Fruit fly (Drosophila melanogaster) whole organism, embryonic: ENCODE measurements around the gene Nlg4.

Experiments used
- Atf-2 ChIP-seq: fragments of 200-800 bp; sonication (Bioruptor generic); optimal IDR thresholded peaks from 2 replicates; lab custom pipeline; 2016; ENCODE audit warnings: missing biosample characterization, missing genetic modification characterization
- CG11456 ChIP-seq: fragments of 200-800 bp; sonication (Bioruptor generic); IDR thresholded peaks from 3 replicates; pipeline ENCODE4 v1.3.6; 2022; ENCODE audit warnings: missing biosample characterization, missing genetic modification characterization
- CG13287 ChIP-seq: fragments of 200-800 bp; sonication (Bioruptor generic); IDR thresholded peaks from 2 replicates; pipeline ENCODE4 v1.3.6; 2022; ENCODE audit warnings: missing biosample characterization, missing genetic modification characterization; ENCODE audit not compliant: partially characterized antibody
- CG13894 ChIP-seq: fragments of 200-800 bp; sonication (Bioruptor generic); optimal IDR thresholded peaks from 3 replicates; lab custom pipeline; 2018; ENCODE audit warnings: missing biosample characterization, mild to moderate bottlenecking, missing genetic modification characterization, moderate library complexity
- CG15269 ChIP-seq: fragments of 200-800 bp; sonication (Bioruptor generic); optimal IDR thresholded peaks from 2 replicates; lab custom pipeline; 2018; ENCODE audit warnings: missing biosample characterization, mild to moderate bottlenecking, missing genetic modification characterization, moderate library complexity
- CG17612 ChIP-seq: fragments of 200-800 bp; sonication (Bioruptor generic); IDR thresholded peaks from 2 replicates; pipeline ENCODE4 v1.3.6; 2022; ENCODE audit warnings: missing biosample characterization, missing genetic modification characterization
- CG18599 ChIP-seq: fragments of 200-800 bp; sonication (Bioruptor generic); optimal IDR thresholded peaks from 3 replicates; lab custom pipeline; 2017; ENCODE audit warnings: missing biosample characterization, missing genetic modification characterization, mild to moderate bottlenecking, moderate library complexity, missing genetic modification reagents
- CG2199 ChIP-seq: fragments of 200-800 bp; sonication (Bioruptor generic); IDR thresholded peaks from 3 replicates; pipeline ENCODE4 v1.3.6; 2022; ENCODE audit warnings: missing biosample characterization, missing genetic modification characterization
- CG30403 ChIP-seq: fragments of 200-800 bp; sonication (Bioruptor generic); optimal IDR thresholded peaks from 3 replicates; lab custom pipeline; 2016; ENCODE audit warnings: missing biosample characterization, missing genetic modification characterization
- CG3163 ChIP-seq: fragments of 200-800 bp; sonication (Bioruptor generic); optimal IDR thresholded peaks from 3 replicates; lab custom pipeline; 2016; ENCODE audit warnings: missing biosample characterization, missing genetic modification characterization
- CG32767 ChIP-seq: fragments of 200-800 bp; sonication (Bioruptor generic); IDR thresholded peaks from 2 replicates; pipeline ENCODE4 v1.3.6; 2022; ENCODE audit warnings: missing biosample characterization, missing genetic modification characterization
- CG7745 ChIP-seq: fragments of 200-800 bp; sonication (Bioruptor generic); optimal IDR thresholded peaks from 2 replicates; lab custom pipeline; 2018; ENCODE audit warnings: missing biosample characterization, mild to moderate bottlenecking, missing genetic modification characterization, moderate library complexity
- CG7786 ChIP-seq: fragments of 200-800 bp; sonication (Bioruptor generic); optimal IDR thresholded peaks from 2 replicates; lab custom pipeline; 2016; ENCODE audit warnings: missing biosample characterization, missing genetic modification characterization
- CG8290 ChIP-seq, 3 experiments: fragments of 200-800 bp; sonication (Bioruptor generic); optimal IDR thresholded peaks; 2 replicates each; lab custom pipeline; 2016 to 2019; ENCODE audit warnings: missing biosample characterization in 3 of 3, missing genetic modification characterization in 3 of 3, mild to moderate bottlenecking in 2 of 3, moderate library complexity in 1 of 3
- CG8944 ChIP-seq: fragments of 200-800 bp; sonication (Bioruptor generic); optimal IDR thresholded peaks from 3 replicates; lab custom pipeline; 2016; ENCODE audit warnings: missing biosample characterization, missing genetic modification characterization
- CHES-1-like ChIP-seq: fragments of 200-800 bp; sonication (Bioruptor generic); optimal IDR thresholded peaks from 2 replicates; lab custom pipeline; 2016; ENCODE audit warnings: missing biosample characterization, missing genetic modification characterization
- Chrac-16 ChIP-seq: fragments of 200-800 bp; sonication (Bioruptor generic); optimal IDR thresholded peaks from 3 replicates; lab custom pipeline; 2016; ENCODE audit warnings: missing biosample characterization, missing genetic modification characterization
- CkIIα-i1 ChIP-seq: fragments of 200-800 bp; sonication (Bioruptor generic); IDR thresholded peaks from 2 replicates; pipeline ENCODE4 v1.3.6; 2022; ENCODE audit warnings: missing biosample characterization, missing genetic modification characterization
- Eip74EF ChIP-seq, 2 experiments: fragments of 200-800 bp in 1 of 2; fragments of >200 bp in 1 of 2; sonication (Bioruptor generic) in 1 of 2; optimal IDR thresholded peaks; 2 replicates each; lab custom pipeline; 2017 to 2019; ENCODE audit warnings: missing biosample characterization in 2 of 2, missing genetic modification characterization in 2 of 2, mild to moderate bottlenecking in 1 of 2, moderate library complexity in 1 of 2
- Elba2 ChIP-seq: fragments of 200-800 bp; sonication (Bioruptor generic); optimal IDR thresholded peaks from 3 replicates; lab custom pipeline; 2016; ENCODE audit warnings: missing biosample characterization, missing genetic modification characterization
- NC2α ChIP-seq: fragments of 200-800 bp; sonication (Bioruptor generic); optimal IDR thresholded peaks from 2 replicates; lab custom pipeline; 2016; ENCODE audit warnings: missing biosample characterization, missing genetic modification characterization
- NFAT ChIP-seq: fragments of 200-800 bp; sonication (Bioruptor generic); IDR thresholded peaks from 2 replicates; pipeline ENCODE4 v1.3.6; 2022; ENCODE audit warnings: missing biosample characterization, missing genetic modification characterization
- Sox100B ChIP-seq: fragments of 200-800 bp; sonication (Bioruptor generic); optimal IDR thresholded peaks from 3 replicates; lab custom pipeline; 2018; ENCODE audit warnings: missing biosample characterization, mild to moderate bottlenecking, missing genetic modification characterization
- aop ChIP-seq: fragments of 200-800 bp; sonication (Bioruptor generic); IDR thresholded peaks from 2 replicates; pipeline ENCODE4 v1.3.6; 2022; ENCODE audit warnings: missing biosample characterization, missing genetic modification characterization
- cg ChIP-seq: fragments of 200-800 bp; sonication (Bioruptor generic); optimal IDR thresholded peaks from 3 replicates; lab custom pipeline; 2019; ENCODE audit warnings: missing biosample characterization, mild to moderate bottlenecking, missing genetic modification characterization, moderate library complexity
- chinmo ChIP-seq: fragments of 200-800 bp; sonication (Bioruptor generic); IDR thresholded peaks from 4 replicates; pipeline ENCODE4 v1.3.6; 2022; ENCODE audit warnings: missing biosample characterization, missing genetic modification characterization; ENCODE audit not compliant: partially characterized antibody
- crol ChIP-seq: fragments of 200-800 bp; sonication (Bioruptor generic); IDR thresholded peaks from 2 replicates; pipeline ENCODE4 v1.3.6; 2022; ENCODE audit warnings: missing biosample characterization, missing genetic modification characterization
- gcm ChIP-seq: fragments of 200-800 bp; sonication (Bioruptor generic); optimal IDR thresholded peaks from 2 replicates; lab custom pipeline; 2019; ENCODE audit warnings: missing biosample characterization, mild to moderate bottlenecking, missing genetic modification characterization, moderate library complexity
- gfzf ChIP-seq: fragments of 200-800 bp; sonication (Bioruptor generic); optimal IDR thresholded peaks from 2 replicates; lab custom pipeline; 2016; ENCODE audit warnings: missing biosample characterization, mild to moderate bottlenecking, missing genetic modification characterization, moderate library complexity
- hbn ChIP-seq: fragments of 200-800 bp; sonication (Bioruptor generic); IDR thresholded peaks from 2 replicates; pipeline ENCODE4 v1.3.6; 2022; ENCODE audit warnings: missing biosample characterization, missing genetic modification characterization; ENCODE audit not compliant: partially characterized antibody
- insv ChIP-seq, 2 experiments: fragments of 200-800 bp; sonication (Bioruptor generic); optimal IDR thresholded peaks; 3 replicates each; lab custom pipeline; 2016 to 2018; ENCODE audit warnings: missing biosample characterization in 2 of 2, missing genetic modification characterization in 2 of 2
- inv ChIP-seq: fragments of 200-800 bp; sonication (Bioruptor generic); IDR thresholded peaks from 2 replicates; pipeline ENCODE4 v1.3.6; 2022; ENCODE audit warnings: missing biosample characterization, missing genetic modification characterization; ENCODE audit not compliant: partially characterized antibody
- kah ChIP-seq: fragments of 200-800 bp; sonication (Bioruptor generic); optimal IDR thresholded peaks from 2 replicates; lab custom pipeline; 2018; ENCODE audit warnings: missing biosample characterization, mild to moderate bottlenecking, missing genetic modification characterization
- mirr ChIP-seq: fragments of 200-800 bp; sonication (Bioruptor generic); optimal IDR thresholded peaks from 3 replicates; lab custom pipeline; 2018; ENCODE audit warnings: missing biosample characterization, mild to moderate bottlenecking, missing genetic modification characterization
- nerfin-1 ChIP-seq: fragments of 200-800 bp; sonication (Bioruptor generic); optimal IDR thresholded peaks from 3 replicates; lab custom pipeline; 2019; ENCODE audit warnings: missing biosample characterization, mild to moderate bottlenecking, missing genetic modification characterization, moderate library complexity
- oc ChIP-seq: fragments of 200-800 bp; sonication (Bioruptor generic); optimal IDR thresholded peaks from 2 replicates; lab custom pipeline; 2018; ENCODE audit warnings: missing biosample characterization, mild to moderate bottlenecking, missing genetic modification characterization, moderate library complexity
- org-1 ChIP-seq: fragments of 200-800 bp; sonication (Bioruptor generic); optimal IDR thresholded peaks from 2 replicates; lab custom pipeline; 2017; ENCODE audit warnings: missing biosample characterization, missing genetic modification characterization
- p53 ChIP-seq: fragments of 200-800 bp; sonication (Bioruptor generic); optimal IDR thresholded peaks from 2 replicates; lab custom pipeline; 2016; ENCODE audit warnings: missing biosample characterization, missing genetic modification characterization
- prd ChIP-seq, 3 experiments: fragments of >200 bp in 2 of 3; fragments of 200-800 bp in 1 of 3; sonication (Bioruptor generic) in 1 of 3; optimal IDR thresholded peaks in 2 of 3; IDR thresholded peaks in 1 of 3; 2 replicates in 2 of 3; 3 replicates in 1 of 3; pipeline versions ENCODE4 v1.3.6 to Lab custom; 2017 to 2022; ENCODE audit warnings: missing biosample characterization in 1 of 3, missing genetic modification characterization in 1 of 3
- pros ChIP-seq: fragments of 200-800 bp; sonication (Bioruptor generic); optimal IDR thresholded peaks from 3 replicates; lab custom pipeline; 2019; ENCODE audit warnings: missing biosample characterization, mild to moderate bottlenecking, missing genetic modification characterization, moderate library complexity
- pzg ChIP-seq: fragments of 200-800 bp; sonication (Bioruptor generic); optimal IDR thresholded peaks from 3 replicates; lab custom pipeline; 2018; ENCODE audit warnings: missing biosample characterization, mild to moderate bottlenecking, missing genetic modification characterization, moderate library complexity
- row ChIP-seq: fragments of 200-800 bp; sonication (Bioruptor generic); IDR thresholded peaks from 3 replicates; pipeline ENCODE4 v1.3.6; 2022; ENCODE audit warnings: missing biosample characterization, missing genetic modification characterization
- sd ChIP-seq: fragments of 200-800 bp; sonication (Bioruptor generic); optimal IDR thresholded peaks from 3 replicates; lab custom pipeline; 2018; ENCODE audit warnings: missing biosample characterization, mild to moderate bottlenecking, missing genetic modification characterization, moderate library complexity
- seq ChIP-seq: fragments of 200-800 bp; sonication (Bioruptor generic); IDR thresholded peaks from 2 replicates; pipeline ENCODE4 v1.3.6; 2022; ENCODE audit warnings: missing biosample characterization, missing genetic modification characterization
- so ChIP-seq: fragments of 200-800 bp; sonication (Bioruptor generic); IDR thresholded peaks from 3 replicates; pipeline ENCODE4 v1.3.6; 2022; ENCODE audit warnings: missing biosample characterization, missing genetic modification characterization
- sr ChIP-seq: fragments of 200-800 bp; sonication (Bioruptor generic); IDR thresholded peaks from 3 replicates; pipeline ENCODE4 v1.3.6; 2022; ENCODE audit warnings: missing biosample characterization, missing genetic modification characterization
- stwl ChIP-seq: fragments of 200-800 bp; sonication (Bioruptor generic); optimal IDR thresholded peaks from 3 replicates; lab custom pipeline; 2018; ENCODE audit warnings: missing biosample characterization, mild to moderate bottlenecking, missing genetic modification characterization, moderate library complexity
- trem ChIP-seq: fragments of 200-800 bp; optimal IDR thresholded peaks from 3 replicates; lab custom pipeline; 2019; ENCODE audit warnings: missing biosample characterization, mild to moderate bottlenecking, missing genetic modification characterization, moderate library complexity
- yki ChIP-seq: fragments of >200 bp; optimal IDR thresholded peaks from 3 replicates; lab custom pipeline; 2018

The Nlg4 gene

dm6 chr3R:20253818-20254217 is 49.2 kb downstream of the Nlg4 start (continued):
- TF ChIP-seq stwl (tag; lab: Kevin White, UChicago) = peak; percentile 27
- peak; percentile 19; the same call in 1 of the 2 replicates for TF ChIP-seq CG13287
- TF ChIP-seq yki = peak; percentile 71
- no peak for TF ChIP-seq CkIIα-i1 (GFP tag; lab: Robert Waterston, UW)
- peak; percentile 77 for TF ChIP-seq Elba2 (GFP tag; lab: Kevin White, UChicago)
- TF ChIP-seq CG8290 (GFP tag; optimal IDR thresholded peaks at IDR 0.05; lab: Kevin White, UChicago) = no peak
- TF ChIP-seq CG8290 (tag; optimal IDR thresholded peaks at IDR 0.05; lab: Kevin White, UChicago) = peak in 1 of 2 experiments; percentile 46
- TF ChIP-seq sd (tag; lab: Kevin White, UChicago) = peak; percentile 91
- TF ChIP-seq Chrac-16 (GFP tag; lab: Kevin White, UChicago) = no peak
- TF ChIP-seq crol (GFP tag; lab: Robert Waterston, UW) = peak; percentile 93
- TF ChIP-seq pzg (GFP tag; lab: Kevin White, UChicago) = no peak
- TF ChIP-seq pros = peak; percentile 12
- no peak for TF ChIP-seq row
- no peak for TF ChIP-seq CG30403 (GFP tag; lab: Kevin White, UChicago)
- peak; percentile 21 for TF ChIP-seq kah
- no peak for TF ChIP-seq org-1 (GFP tag; lab: Kevin White, UChicago)
- 0 out of 3 replicates have a peak, but pooled peaks have one; percentile 30 for TF ChIP-seq so
- no peak for TF ChIP-seq CG7786 (GFP tag; lab: Kevin White, UChicago)
- peak; percentile 79 for TF ChIP-seq CG3163 (GFP tag; lab: Kevin White, UChicago)
- peak; percentile 34; the same call in 1 of the 2 replicates for TF ChIP-seq hbn
- peak; percentile 30 for TF ChIP-seq CG7745 (tag; lab: Kevin White, UChicago)
- no peak for TF ChIP-seq prd (optimal IDR thresholded peaks at IDR 0.05; lab: Kevin White, UChicago)
- no peak for TF ChIP-seq prd (GFP tag; IDR thresholded peaks at IDR 0.05; lab: Robert Waterston, UW)
- TF ChIP-seq insv (GFP tag; optimal IDR thresholded peaks at IDR 0.05; lab: Kevin White, UChicago) = peak in 1 of 2 experiments; percentile 29
- TF ChIP-seq CG13894 (tag; lab: Kevin White, UChicago) = peak; percentile 3
- peak; percentile 32 for TF ChIP-seq gfzf (GFP tag; lab: Kevin White, UChicago)
- TF ChIP-seq aop = peak; percentile 93
- no peak for TF ChIP-seq CG17612 (GFP tag; lab: Robert Waterston, UW)
- peak; percentile 74; the same call in 1 of the 3 replicates for TF ChIP-seq CG2199 (GFP tag; lab: Robert Waterston, UW)
- TF ChIP-seq mirr (GFP tag; lab: Kevin White, UChicago) = no peak
- TF ChIP-seq oc (tag; lab: Kevin White, UChicago) = peak; percentile 58
- TF ChIP-seq sr (GFP tag; lab: Robert Waterston, UW) = peak; percentile 12; the same call in 1 of the 3 replicates
- no peak for TF ChIP-seq CG8944
- TF ChIP-seq CG18599 = no peak
- TF ChIP-seq CG15269 (tag; lab: Kevin White, UChicago) = no peak
- TF ChIP-seq CHES-1-like = peak; percentile 41
- TF ChIP-seq gcm (GFP tag; lab: Kevin White, UChicago) = no peak
- no peak for TF ChIP-seq NC2α
- TF ChIP-seq CG32767 (GFP tag; lab: Robert Waterston, UW) = peak; percentile 41; the same call in 1 of the 2 replicates
- no peak for TF ChIP-seq inv (GFP tag; lab: Robert Waterston, UW)
- TF ChIP-seq Sox100B = no peak
- peak; percentile 80 for TF ChIP-seq cg (GFP tag; lab: Kevin White, UChicago)
- TF ChIP-seq Atf-2 (GFP tag; lab: Kevin White, UChicago) = no peak
- TF ChIP-seq seq (GFP tag; lab: Robert Waterston, UW) = 0 out of 2 replicates have a peak, but pooled peaks have one; percentile 26
- TF ChIP-seq chinmo (GFP tag; lab: Robert Waterston, UW) = peak; percentile 72; the same call in 1 of the 4 replicates
- TF ChIP-seq CG11456 = no peak
- peak; percentile 94 for TF ChIP-seq nerfin-1
- no peak for TF ChIP-seq p53
- peak; percentile 67; the same call in 1 of the 2 replicates for TF ChIP-seq NFAT (GFP tag; lab: Robert Waterston, UW)
- peak in 1 of 2 experiments; percentile 50 for TF ChIP-seq Eip74EF (GFP tag; optimal IDR thresholded peaks at IDR 0.05; lab: Kevin White, UChicago)
- TF ChIP-seq trem (tag; lab: Kevin White, UChicago) = no peak
